Worm (Caenorhabditis elegans) whole organism, L3 larva: ENCODE data around the gene C14F11.7.

Source experiments
- aly-2 ChIP-seq: fragments of 150-350 bp; optimal IDR thresholded peaks from 2 replicates; lab custom pipeline; 2014; ENCODE audit warnings: missing biosample characterization, missing genetic modification characterization
- ama-1 ChIP-seq: fragments of 150-350 bp; optimal IDR thresholded peaks from 2 replicates; lab custom pipeline; 2018
- fos-1 ChIP-seq: fragments of 150-350 bp; optimal IDR thresholded peaks from 2 replicates; lab custom pipeline; 2014; ENCODE audit warnings: missing biosample characterization, missing genetic modification characterization
- lin-39 ChIP-seq: fragments of 150-350 bp; optimal IDR thresholded peaks from 2 replicates; lab custom pipeline; 2018; ENCODE audit warnings: missing biosample characterization, missing genetic modification reagents, missing genetic modification characterization
- nhr-11 ChIP-seq: fragments of 150-350 bp; optimal IDR thresholded peaks from 2 replicates; lab custom pipeline; 2014; ENCODE audit warnings: missing biosample characterization, missing genetic modification characterization
- nhr-28 ChIP-seq: fragments of 150-350 bp; optimal IDR thresholded peaks from 2 replicates; lab custom pipeline; 2014; ENCODE audit warnings: missing biosample characterization, missing genetic modification characterization
- nhr-67 ChIP-seq: fragments of 150-350 bp; optimal IDR thresholded peaks from 2 replicates; lab custom pipeline; 2014; ENCODE audit warnings: missing biosample characterization, missing genetic modification characterization
- pha-4 ChIP-seq: fragments of 150-350 bp; optimal IDR thresholded peaks from 2 replicates; lab custom pipeline; 2014; ENCODE audit warnings: missing biosample characterization, missing genetic modification reagents, missing genetic modification characterization
- snpc-4 ChIP-seq: fragments of 150-350 bp; optimal IDR thresholded peaks from 2 replicates; lab custom pipeline; 2014; ENCODE audit warnings: missing biosample characterization, missing genetic modification characterization
- tbx-2 ChIP-seq: sonication (generic microtip); optimal IDR thresholded peaks from 2 replicates; lab custom pipeline; 2016; ENCODE audit warnings: mild to moderate bottlenecking, missing genetic modification characterization, missing compliant biosample characterization
- unc-62 ChIP-seq: fragments of 150-350 bp; sonication (generic microtip); optimal IDR thresholded peaks from 4 replicates; lab custom pipeline; 2014; ENCODE audit warnings: missing biosample characterization, missing genetic modification reagents, missing genetic modification characterization
- ztf-11 ChIP-seq: fragments of 150-350 bp; optimal IDR thresholded peaks from 2 replicates; lab custom pipeline; 2014; ENCODE audit warnings: missing biosample characterization, missing genetic modification characterization

ce11 chrX:6159562-6159961 lies 48.8 kb downstream of the C14F11.7 start:
- no peak for TF ChIP-seq ztf-11 (tag; lab: Kevin White, UChicago)
- TF ChIP-seq fos-1 (tag; lab: Kevin White, UChicago), result no peak
- no peak for TF ChIP-seq aly-2 (tag; lab: Kevin White, UChicago)
- no peak for TF ChIP-seq snpc-4 (tag; lab: Kevin White, UChicago)
- no peak for TF ChIP-seq nhr-28 (tag; lab: Kevin White, UChicago)
- TF ChIP-seq nhr-67 (tag; lab: Kevin White, UChicago), result no peak
- TF ChIP-seq tbx-2, result no peak
- TF ChIP-seq unc-62 (GFP tag; lab: Kevin White, UChicago), result no peak
- no peak for TF ChIP-seq pha-4 (tag; lab: Kevin White, UChicago)
- TF ChIP-seq nhr-11, result no peak
- no peak for TF ChIP-seq lin-39 (tag; lab: Kevin White, UChicago)
- no peak for TF ChIP-seq ama-1
